Worm (Caenorhabditis elegans) whole organism, young adult: ENCODE results near the gene F54D1.6.

Source experiments
- Y79H2A.3 ChIP-seq: fragments of 200-800 bp; sonication (Bioruptor generic); conservative IDR thresholded peaks from 2 replicates; pipeline ENCODE4 v1.3.6; 2022; ENCODE audit warnings: missing genetic modification reagents, missing genetic modification characterization, missing compliant biosample characterization
- ama-1 ChIP-seq, 3 experiments: fragments of 150-350 bp in 1 of 3; sonication (generic microtip) in 2 of 3; optimal IDR thresholded peaks; 2 replicates each; lab custom pipeline; 2014 to 2018; ENCODE audit warnings: missing biosample characterization in 2 of 3, missing genetic modification characterization in 2 of 3, missing genetic modification reagents in 2 of 3
- bed-2 ChIP-seq: fragments of 200-800 bp; sonication (Bioruptor generic); IDR thresholded peaks from 2 replicates; pipeline ENCODE4 v1.3.6; 2022; ENCODE audit warnings: missing genetic modification reagents, missing genetic modification characterization, missing compliant biosample characterization
- madf-8 ChIP-seq: fragments of 200-800 bp; sonication (Bioruptor generic); conservative IDR thresholded peaks from 2 replicates; pipeline ENCODE4 v1.3.6; 2022; ENCODE audit warnings: missing genetic modification reagents, missing genetic modification characterization, missing compliant biosample characterization
- nhr-27 ChIP-seq: fragments of 200-800 bp; sonication (Bioruptor generic); optimal IDR thresholded peaks from 2 replicates; lab custom pipeline; 2018; ENCODE audit warnings: mild to moderate bottlenecking, missing genetic modification characterization, moderate library complexity, missing compliant biosample characterization
- sdz-38 ChIP-seq: sonication (generic microtip); optimal IDR thresholded peaks from 2 replicates; lab custom pipeline; 2016; ENCODE audit warnings: missing genotype, missing genetic modification characterization, missing compliant biosample characterization
- unc-62 ChIP-seq: fragments of 150-350 bp; optimal IDR thresholded peaks from 2 replicates; lab custom pipeline; 2014; ENCODE audit warnings: missing biosample characterization, missing genetic modification reagents, missing genetic modification characterization

DNA sequence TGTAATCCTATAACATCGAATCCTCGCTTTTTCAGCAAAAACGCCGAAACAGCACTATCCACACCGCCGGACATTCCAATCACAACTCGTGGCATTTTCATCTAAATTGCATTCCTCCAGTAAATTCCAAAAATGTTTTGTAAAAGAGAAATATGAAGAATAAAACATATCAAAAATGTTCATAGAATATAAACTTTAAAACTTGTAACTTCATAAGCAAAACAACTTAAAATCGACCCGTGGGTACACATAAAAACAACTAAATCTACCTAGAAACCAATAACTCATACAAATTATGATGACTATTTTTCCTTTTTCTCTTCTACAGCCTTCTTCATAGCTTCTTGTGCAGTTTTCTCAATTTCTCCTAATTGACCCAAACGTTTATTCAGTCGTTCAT is 9.2 kb downstream of the F54D1.6 start, which contains the start of gene mttu-1:
- TF ChIP-seq unc-62 (GFP tag; lab: Kevin White, UChicago): no peak
- TF ChIP-seq Y79H2A.3 (GFP tag; lab: Robert Waterston, UW): no peak
- no peak for TF ChIP-seq nhr-27 (tag; lab: Kevin White, UChicago)
- no peak for TF ChIP-seq bed-2 (GFP tag; lab: Robert Waterston, UW)
- no peak for TF ChIP-seq ama-1 (optimal IDR thresholded peaks at IDR 0.05; lab: Kevin White, UChicago)
- TF ChIP-seq ama-1 (GFP tag; optimal IDR thresholded peaks at IDR 0.05; lab: Kevin White, UChicago): no peak
- no peak for TF ChIP-seq madf-8
- no peak for TF ChIP-seq sdz-38 (tag; lab: Kevin White, UChicago)
